Fruit fly (Drosophila melanogaster) whole organism, wandering third instar larva: ENCODE results near the gene gudu.

Source experiments
- Abd-B ChIP-seq: fragments of >200 bp; optimal IDR thresholded peaks from 2 replicates; lab custom pipeline; 2017; ENCODE audit warnings: missing biosample characterization, missing genetic modification characterization
- CG32264 ChIP-seq: fragments of 200-800 bp; sonication (Bioruptor generic); optimal IDR thresholded peaks from 2 replicates; lab custom pipeline; 2016; ENCODE audit warnings: missing biosample characterization, missing genetic modification characterization
- CG9705 ChIP-seq: fragments of 200-800 bp; sonication (Bioruptor generic); optimal IDR thresholded peaks from 2 replicates; lab custom pipeline; 2018; ENCODE audit warnings: missing biosample characterization, mild to moderate bottlenecking, missing genetic modification characterization
- CrebA ChIP-seq: fragments of 200-800 bp; sonication (Bioruptor generic); optimal IDR thresholded peaks from 2 replicates; lab custom pipeline; 2016; ENCODE audit warnings: missing biosample characterization, mild to moderate bottlenecking, missing genetic modification characterization, borderline replicate concordance
- Dfd ChIP-seq: fragments of >200 bp; optimal IDR thresholded peaks from 2 replicates; lab custom pipeline; 2017; ENCODE audit warnings: missing biosample characterization, missing genetic modification characterization
- Dif ChIP-seq: fragments of 200-275, 200-300 bp; sonication (Bioruptor generic); optimal IDR thresholded peaks from 2 replicates; lab custom pipeline; 2018; ENCODE audit warnings: missing biosample characterization, missing genetic modification characterization; ENCODE audit not compliant: partially characterized antibody
- GATAd ChIP-seq: sonication (Bioruptor generic); optimal IDR thresholded peaks from 2 replicates; lab custom pipeline; 2016; ENCODE audit warnings: missing biosample characterization, missing genetic modification characterization
- HLH106 ChIP-seq: fragments of 200-800 bp; optimal IDR thresholded peaks from 3 replicates; lab custom pipeline; 2019; ENCODE audit warnings: missing biosample characterization, mild to moderate bottlenecking, missing genetic modification characterization, moderate library complexity
- Hnf4 ChIP-seq: fragments of 200-800 bp; sonication (Bioruptor generic); optimal IDR thresholded peaks from 2 replicates; lab custom pipeline; 2016; ENCODE audit warnings: missing biosample characterization, mild to moderate bottlenecking, missing genetic modification characterization
- Hr78 ChIP-seq: fragments of >200 bp; optimal IDR thresholded peaks from 2 replicates; lab custom pipeline; 2017; ENCODE audit warnings: missing biosample characterization, missing genetic modification characterization
- Hr83 ChIP-seq: fragments of 200-300 bp; sonication (Bioruptor generic); optimal IDR thresholded peaks from 2 replicates; lab custom pipeline; 2016; ENCODE audit warnings: missing biosample characterization, mild to moderate bottlenecking, missing genetic modification characterization, moderate library complexity; ENCODE audit not compliant: poor library complexity, severe bottlenecking
- Jra ChIP-seq: sonication (Bioruptor generic); optimal IDR thresholded peaks from 2 replicates; lab custom pipeline; 2016; ENCODE audit warnings: missing biosample characterization, missing genetic modification characterization
- Mio ChIP-seq: sonication (Bioruptor generic); optimal IDR thresholded peaks from 2 replicates; lab custom pipeline; 2016; ENCODE audit warnings: missing biosample characterization, missing genetic modification characterization
- Myc ChIP-seq: fragments of >200 bp; optimal IDR thresholded peaks from 2 replicates; lab custom pipeline; 2017
- N ChIP-seq: fragments of >200 bp; optimal IDR thresholded peaks from 2 replicates; lab custom pipeline; 2018; ENCODE audit warnings: missing biosample characterization, missing external identifiers, missing genetic modification characterization
- OdsH ChIP-seq: fragments of 200-800 bp; sonication (Bioruptor generic); optimal IDR thresholded peaks from 2 replicates; lab custom pipeline; 2016; ENCODE audit warnings: missing biosample characterization, mild to moderate bottlenecking, missing genetic modification characterization
- Rel ChIP-seq, 2 experiments: fragments of 200-800 bp; sonication (Bioruptor generic) in 1 of 2; optimal IDR thresholded peaks; 2 replicates in 1 of 2; 3 replicates in 1 of 2; lab custom pipeline; 2016 to 2019; ENCODE audit warnings: mild to moderate bottlenecking in 2 of 2, missing biosample characterization in 2 of 2, missing genetic modification characterization in 2 of 2, moderate library complexity in 1 of 2
- Sp1 ChIP-seq: fragments of 200-800 bp; sonication (Bioruptor generic); optimal IDR thresholded peaks from 3 replicates; lab custom pipeline; 2019; ENCODE audit warnings: missing biosample characterization, mild to moderate bottlenecking, missing genetic modification characterization, moderate library complexity
- Vsx2 ChIP-seq: fragments of 200-300, 225-300 bp; sonication (Bioruptor generic); optimal IDR thresholded peaks from 2 replicates; lab custom pipeline; 2018; ENCODE audit warnings: missing biosample characterization, missing genetic modification characterization; ENCODE audit not compliant: partially characterized antibody
- br ChIP-seq: fragments of 200-800 bp; sonication (Bioruptor generic); optimal IDR thresholded peaks from 2 replicates; lab custom pipeline; 2016; ENCODE audit warnings: missing biosample characterization, missing genetic modification characterization
- brk ChIP-seq: fragments of 200-800 bp; sonication (Bioruptor generic); optimal IDR thresholded peaks from 2 replicates; lab custom pipeline; 2016; ENCODE audit warnings: missing biosample characterization, mild to moderate bottlenecking, missing genetic modification characterization
- dl ChIP-seq, 2 experiments: fragments of 175-275, 200-275 bp in 1 of 2; fragments of 200-275 bp in 1 of 2; sonication (Bioruptor generic); optimal IDR thresholded peaks; lab custom pipeline; 2018; ENCODE audit warnings: mild to moderate bottlenecking in 2 of 2, missing biosample characterization in 2 of 2, missing genetic modification characterization in 2 of 2, moderate library complexity in 2 of 2; ENCODE audit not compliant: partially characterized antibody in 2 of 2, insufficient read depth in 1 of 2
- dmrt93B ChIP-seq: fragments of 200-800 bp; sonication (Bioruptor generic); optimal IDR thresholded peaks from 2 replicates; lab custom pipeline; 2018; ENCODE audit warnings: missing biosample characterization, mild to moderate bottlenecking, missing genetic modification characterization
- dsf ChIP-seq: sonication (Bioruptor generic); optimal IDR thresholded peaks from 2 replicates; lab custom pipeline; 2016; ENCODE audit warnings: missing biosample characterization, missing genetic modification characterization, borderline replicate concordance
- ey ChIP-seq: fragments of 200-800 bp; sonication (Bioruptor generic); optimal IDR thresholded peaks from 2 replicates; lab custom pipeline; 2016; ENCODE audit warnings: missing biosample characterization, missing genetic modification characterization
- foxo ChIP-seq, 2 experiments: fragments of 200-800 bp; sonication (Bioruptor generic); optimal IDR thresholded peaks; 2 replicates in 1 of 2; 3 replicates in 1 of 2; lab custom pipeline; 2016 to 2017; ENCODE audit warnings: missing biosample characterization in 2 of 2, missing genetic modification characterization in 2 of 2
- fru ChIP-seq: fragments of 200-800 bp; sonication (Bioruptor generic); optimal IDR thresholded peaks from 3 replicates; lab custom pipeline; 2016; ENCODE audit warnings: missing biosample characterization, mild to moderate bottlenecking, missing genetic modification characterization
- h ChIP-seq: fragments of 200-800 bp; sonication (Bioruptor generic); optimal IDR thresholded peaks from 3 replicates; lab custom pipeline; 2016; ENCODE audit warnings: missing biosample characterization, mild to moderate bottlenecking, missing genetic modification characterization
- jim ChIP-seq: fragments of 175-275, 200-325 bp; sonication (Bioruptor generic); optimal IDR thresholded peaks from 2 replicates; lab custom pipeline; 2016; ENCODE audit warnings: missing biosample characterization, mild to moderate bottlenecking, missing genetic modification characterization
- lola ChIP-seq: fragments of >200 bp; optimal IDR thresholded peaks from 2 replicates; lab custom pipeline; 2017; ENCODE audit warnings: missing biosample characterization, missing genetic modification characterization
- pan ChIP-seq: fragments of >200 bp; optimal IDR thresholded peaks from 2 replicates; lab custom pipeline; 2017
- psq ChIP-seq: fragments of 200-800 bp; sonication (Bioruptor generic); optimal IDR thresholded peaks from 3 replicates; lab custom pipeline; 2017; ENCODE audit warnings: missing biosample characterization, mild to moderate bottlenecking, missing genetic modification characterization, moderate library complexity
- rgr ChIP-seq: fragments of 200-800 bp; sonication (Bioruptor generic); optimal IDR thresholded peaks from 3 replicates; lab custom pipeline; 2016; ENCODE audit warnings: missing biosample characterization, mild to moderate bottlenecking, missing genetic modification characterization
- sage ChIP-seq: fragments of 200-800 bp; sonication (Bioruptor generic); optimal IDR thresholded peaks from 2 replicates; lab custom pipeline; 2016; ENCODE audit warnings: missing biosample characterization, mild to moderate bottlenecking, missing genetic modification characterization
- sv ChIP-seq: fragments of 200-800 bp; sonication (Bioruptor generic); optimal IDR thresholded peaks from 3 replicates; lab custom pipeline; 2016; ENCODE audit warnings: missing biosample characterization, missing genetic modification characterization
- tai ChIP-seq: sonication (Bioruptor generic); optimal IDR thresholded peaks from 2 replicates; lab custom pipeline; 2016; ENCODE audit warnings: missing biosample characterization, missing genetic modification characterization
- usp ChIP-seq: fragments of >200 bp; optimal IDR thresholded peaks from 2 replicates; lab custom pipeline; 2017; ENCODE audit warnings: missing biosample characterization, missing genetic modification characterization
- woc ChIP-seq: sonication (Bioruptor generic); optimal IDR thresholded peaks from 2 replicates; lab custom pipeline; 2016; ENCODE audit warnings: missing biosample characterization, mild to moderate bottlenecking, missing genetic modification characterization

The gudu gene

DNA sequence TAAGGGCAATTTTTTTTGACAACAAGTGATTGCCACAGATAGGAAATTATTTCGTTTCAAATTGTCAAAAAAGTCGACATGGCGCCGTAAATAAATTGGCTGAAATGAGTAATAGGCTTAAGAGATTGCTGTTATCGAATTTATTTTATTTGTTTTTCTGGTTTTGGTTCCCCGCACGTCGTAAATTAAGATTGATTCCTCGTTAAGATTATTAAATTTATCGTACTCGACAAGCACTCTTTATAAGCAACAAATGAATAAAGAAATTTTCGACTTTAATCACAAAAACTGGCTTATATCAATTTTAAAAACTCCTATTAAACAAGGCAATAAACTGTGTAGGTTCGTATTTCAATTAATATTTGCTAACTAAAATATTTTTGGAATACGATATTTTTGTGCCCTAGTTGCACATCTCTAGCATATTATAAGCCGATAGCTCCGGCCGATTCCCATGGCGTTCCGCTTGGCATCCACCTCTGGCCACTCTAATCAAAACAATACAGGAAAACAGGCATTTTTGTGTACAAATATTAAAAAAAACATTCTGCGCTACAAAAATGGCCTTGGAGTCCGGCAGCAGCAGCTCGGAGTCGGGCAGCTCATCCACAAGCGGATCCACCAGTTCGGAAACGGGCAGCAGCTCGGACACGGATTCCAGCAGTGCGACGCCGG lies 23.8 kb downstream of the gudu start, which contains the start of gene chm:
Gene chm (plus strand): TSS at position 471 of the 675 bp plus-strand sequence.
- TF ChIP-seq foxo (GFP tag; optimal IDR thresholded peaks at IDR 0.05; lab: Kevin White, UChicago): peak in 1 of 2 experiments; percentile 44
- TF ChIP-seq ey (GFP tag; lab: Kevin White, UChicago): peak; percentile 51
- TF ChIP-seq Myc: no peak
- TF ChIP-seq dl (GFP tag; optimal IDR thresholded peaks at IDR 0.05; lab: Kevin White, UChicago; ENCODE audit: insufficient read depth in 1 of 2, partially characterized antibody in 2 of 2): no peak
- no peak for TF ChIP-seq sage (GFP tag; lab: Kevin White, UChicago)
- peak; percentile 57 for TF ChIP-seq rgr (GFP tag; lab: Kevin White, UChicago)
- peak; percentile 50 for TF ChIP-seq Sp1 (GFP tag; lab: Kevin White, UChicago)
- no peak for TF ChIP-seq Hr78
- TF ChIP-seq Dfd (GFP tag; lab: Kevin White, UChicago): no peak
- no peak for TF ChIP-seq Mio (GFP tag; lab: Kevin White, UChicago)
- no peak for TF ChIP-seq pan (lab: Kevin White, UChicago)
- TF ChIP-seq Abd-B (GFP tag; lab: Kevin White, UChicago): no peak
- TF ChIP-seq woc (GFP tag; lab: Kevin White, UChicago): peak; percentile 79
- peak; percentile 19 for TF ChIP-seq br (GFP tag; lab: Kevin White, UChicago)
- no peak for TF ChIP-seq psq (GFP tag; lab: Kevin White, UChicago)
- no peak for TF ChIP-seq usp (GFP tag; lab: Kevin White, UChicago)
- no peak for TF ChIP-seq N (GFP tag; lab: Kevin White, UChicago)
- TF ChIP-seq Jra (GFP tag; lab: Kevin White, UChicago): no peak
- TF ChIP-seq Hr83 (GFP tag; lab: Kevin White, UChicago): peak; percentile 80
- peak; percentile 70 for TF ChIP-seq tai (GFP tag; lab: Kevin White, UChicago)
- no peak for TF ChIP-seq dsf
- peak; percentile 40 for TF ChIP-seq Hnf4
- no peak for TF ChIP-seq lola (GFP tag; lab: Kevin White, UChicago)
- peak; percentile 25 for TF ChIP-seq dmrt93B (GFP tag; lab: Kevin White, UChicago)
- no peak for TF ChIP-seq Dif
- TF ChIP-seq GATAd (GFP tag; lab: Kevin White, UChicago): no peak
- TF ChIP-seq CG9705: no peak
- TF ChIP-seq Rel (GFP tag; optimal IDR thresholded peaks at IDR 0.05; lab: Kevin White, UChicago): no peak
- peak; percentile 15 for TF ChIP-seq Rel (tag; optimal IDR thresholded peaks at IDR 0.05; lab: Kevin White, UChicago)
- peak; percentile 25 for TF ChIP-seq fru (GFP tag; lab: Kevin White, UChicago)
- peak; percentile 54 for TF ChIP-seq HLH106 (tag; lab: Kevin White, UChicago)
- peak; percentile 41 for TF ChIP-seq h (GFP tag; lab: Kevin White, UChicago)
- no peak for TF ChIP-seq CrebA (GFP tag; lab: Kevin White, UChicago)
- TF ChIP-seq brk (GFP tag; lab: Kevin White, UChicago): peak; percentile 49
- no peak for TF ChIP-seq CG32264 (GFP tag; lab: Kevin White, UChicago)
- no peak for TF ChIP-seq Vsx2 (GFP tag; lab: Kevin White, UChicago)
- TF ChIP-seq sv (GFP tag; lab: Kevin White, UChicago): no peak
- no peak for TF ChIP-seq OdsH (GFP tag; lab: Kevin White, UChicago)
- TF ChIP-seq jim: no peak

- peak; percentile 59 for TF ChIP-seq sage (GFP tag; lab: Kevin White, UChicago)
- peak; percentile 72 for TF ChIP-seq fru (GFP tag; lab: Kevin White, UChicago)
- TF ChIP-seq ey (GFP tag; lab: Kevin White, UChicago): peak; percentile 68
- TF ChIP-seq Hr78: no peak
- TF ChIP-seq Mio (GFP tag; lab: Kevin White, UChicago): no peak
- peak in 1 of 2 experiments; percentile 60 for TF ChIP-seq dl (GFP tag; optimal IDR thresholded peaks at IDR 0.05; lab: Kevin White, UChicago; ENCODE audit: insufficient read depth in 1 of 2, partially characterized antibody in 2 of 2)
- TF ChIP-seq rgr (GFP tag; lab: Kevin White, UChicago): peak; percentile 74
- peak; percentile 83 for TF ChIP-seq OdsH (GFP tag; lab: Kevin White, UChicago)
- TF ChIP-seq Dif: peak; percentile 89
- TF ChIP-seq dmrt93B (GFP tag; lab: Kevin White, UChicago): peak; percentile 71
- peak; percentile 2 for TF ChIP-seq Hnf4
- TF ChIP-seq Sp1 (GFP tag; lab: Kevin White, UChicago): peak; percentile 89
- TF ChIP-seq GATAd (GFP tag; lab: Kevin White, UChicago): no peak
- TF ChIP-seq CrebA (GFP tag; lab: Kevin White, UChicago): no peak
- peak; percentile 78 for TF ChIP-seq HLH106 (tag; lab: Kevin White, UChicago)
- TF ChIP-seq brk (GFP tag; lab: Kevin White, UChicago): peak; percentile 6
- TF ChIP-seq Hr83 (GFP tag; lab: Kevin White, UChicago): peak; percentile 76
- TF ChIP-seq h (GFP tag; lab: Kevin White, UChicago): peak; percentile 73
- peak; percentile 72 for TF ChIP-seq psq (GFP tag; lab: Kevin White, UChicago)
- no peak for TF ChIP-seq pan (lab: Kevin White, UChicago)
- TF ChIP-seq br (GFP tag; lab: Kevin White, UChicago): peak; percentile 44
- peak; percentile 87 for TF ChIP-seq Jra (GFP tag; lab: Kevin White, UChicago)
- TF ChIP-seq woc (GFP tag; lab: Kevin White, UChicago): peak; percentile 49
- no peak for TF ChIP-seq Rel (GFP tag; optimal IDR thresholded peaks at IDR 0.05; lab: Kevin White, UChicago)
- peak; percentile 45 for TF ChIP-seq Rel (tag; optimal IDR thresholded peaks at IDR 0.05; lab: Kevin White, UChicago)
- peak in 1 of 2 experiments; percentile 82 for TF ChIP-seq foxo (GFP tag; optimal IDR thresholded peaks at IDR 0.05; lab: Kevin White, UChicago)
- peak; percentile 21 for TF ChIP-seq tai (GFP tag; lab: Kevin White, UChicago)
These were observed 30.1 kb downstream of the gudu start for dm6 chr2L:7418148-7418988.
